Fruit fly (Drosophila melanogaster) whole organism, embryonic: ENCODE results near the gene CG4293.

Experiments
- B-H2 ChIP-seq: fragments of 200-800 bp; sonication (Bioruptor generic); optimal IDR thresholded peaks from 2 replicates; lab custom pipeline; 2018; ENCODE audit warnings: missing biosample characterization, mild to moderate bottlenecking, missing genetic modification characterization
- CG43689 ChIP-seq: fragments of 200-800 bp; sonication (Bioruptor generic); IDR thresholded peaks from 2 replicates; pipeline ENCODE4 v1.3.6; 2022; ENCODE audit warnings: missing biosample characterization, missing genetic modification characterization
- dati ChIP-seq: fragments of 200-800 bp; sonication (Bioruptor generic); IDR thresholded peaks from 2 replicates; pipeline ENCODE4 v1.3.6; 2022; ENCODE audit warnings: missing biosample characterization, missing genetic modification characterization

DNA sequence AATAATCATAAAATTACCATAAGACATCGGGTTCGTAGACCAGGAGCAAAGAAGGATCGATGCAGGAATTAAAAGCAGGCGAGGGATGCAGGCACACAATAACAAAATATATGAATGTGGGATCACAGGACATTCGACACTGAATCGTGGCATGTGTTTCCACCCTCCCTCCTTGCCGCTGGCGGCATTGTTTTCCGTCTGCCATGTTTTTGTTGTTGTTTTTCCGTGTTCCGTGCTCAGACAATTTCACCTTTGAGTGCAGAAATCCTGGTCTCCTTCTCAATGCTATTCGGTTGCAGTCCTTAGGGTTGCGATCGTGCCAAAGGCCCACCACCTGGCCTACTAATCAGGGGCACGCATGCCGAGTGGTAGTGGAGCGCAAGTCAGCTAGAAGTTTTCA, 4.5 kb downstream of the CG4293 start:
- no peak for TF ChIP-seq dati (GFP tag; lab: Robert Waterston, UW)
- no peak for TF ChIP-seq CG43689 (GFP tag; lab: Robert Waterston, UW)
- TF ChIP-seq B-H2 (GFP tag; lab: Kevin White, UChicago), result no peak
